Worm (Caenorhabditis elegans) whole organism, mixed stage, embryonic: Measurements from ENCODE around the gene ZC239.21.

ENCODE experiments used
- M03D4.4 ChIP-seq: sonication (generic microtip); optimal IDR thresholded peaks from 2 replicates; lab custom pipeline; 2017; ENCODE audit warnings: mild to moderate bottlenecking, missing genetic modification characterization, missing compliant biosample characterization
- bed-3 ChIP-seq: fragments of 200-800 bp; sonication (Bioruptor generic); optimal IDR thresholded peaks from 3 replicates; lab custom pipeline; 2018; ENCODE audit warnings: mild to moderate bottlenecking, missing genetic modification characterization, moderate library complexity, missing compliant biosample characterization
- blmp-1 ChIP-seq: fragments of 150-350 bp; optimal IDR thresholded peaks from 2 replicates; lab custom pipeline; 2014; ENCODE audit warnings: missing biosample characterization, missing genetic modification characterization
- ceh-39 ChIP-seq: fragments of 150-350 bp; optimal IDR thresholded peaks from 2 replicates; lab custom pipeline; 2014; ENCODE audit warnings: missing biosample characterization, missing genetic modification characterization
- ceh-43 ChIP-seq: fragments of 200-800 bp; sonication (Bioruptor generic); optimal IDR thresholded peaks from 2 replicates; lab custom pipeline; 2018; ENCODE audit warnings: mild to moderate bottlenecking, missing genetic modification characterization, moderate library complexity, missing compliant biosample characterization
- ceh-83 ChIP-seq: fragments of 200-800 bp; sonication (Bioruptor generic); optimal IDR thresholded peaks from 2 replicates; lab custom pipeline; 2018; ENCODE audit warnings: mild to moderate bottlenecking, missing genetic modification characterization, missing compliant biosample characterization
- ces-1 ChIP-seq: fragments of 150-350 bp; optimal IDR thresholded peaks from 2 replicates; lab custom pipeline; 2014; ENCODE audit warnings: missing biosample characterization, missing genetic modification reagents, missing genetic modification characterization
- cnd-1 ChIP-seq: fragments of 200-800 bp; sonication (Bioruptor generic); optimal IDR thresholded peaks from 2 replicates; lab custom pipeline; 2018; ENCODE audit warnings: mild to moderate bottlenecking, missing genetic modification characterization, missing compliant biosample characterization
- drap-1 ChIP-seq: fragments of 200-800 bp; sonication (Bioruptor generic); optimal IDR thresholded peaks from 3 replicates; lab custom pipeline; 2018; ENCODE audit warnings: mild to moderate bottlenecking, missing genetic modification characterization, missing compliant biosample characterization
- elt-1 ChIP-seq: sonication (generic microtip); optimal IDR thresholded peaks from 2 replicates; lab custom pipeline; 2017; ENCODE audit warnings: missing genetic modification characterization, mild to moderate bottlenecking, missing compliant biosample characterization, antibody characterized with exemption, moderate library complexity, borderline replicate concordance; ENCODE audit not compliant: insufficient read depth
- elt-3 ChIP-seq: fragments of 150-350 bp; optimal IDR thresholded peaks from 2 replicates; lab custom pipeline; 2014; ENCODE audit warnings: missing biosample characterization, missing genetic modification characterization
- flh-1 ChIP-seq: fragments of 200-800 bp; sonication (Bioruptor generic); optimal IDR thresholded peaks from 2 replicates; lab custom pipeline; 2018; ENCODE audit warnings: mild to moderate bottlenecking, missing genetic modification characterization, moderate library complexity, missing compliant biosample characterization
- ham-2 ChIP-seq: fragments of 200-800 bp; sonication (Bioruptor generic); optimal IDR thresholded peaks from 2 replicates; lab custom pipeline; 2018; ENCODE audit warnings: mild to moderate bottlenecking, missing genetic modification characterization, missing compliant biosample characterization
- hlh-1 ChIP-seq: fragments of 150-350 bp; optimal IDR thresholded peaks from 2 replicates; lab custom pipeline; 2014; ENCODE audit warnings: missing biosample characterization, missing genetic modification reagents, missing genetic modification characterization
- lin-13 ChIP-seq: fragments of 150-350 bp; optimal IDR thresholded peaks from 2 replicates; lab custom pipeline; 2014; ENCODE audit warnings: missing biosample characterization, missing genetic modification characterization
- lin-32 ChIP-seq: fragments of 200-800 bp; sonication (Bioruptor generic); optimal IDR thresholded peaks from 2 replicates; lab custom pipeline; 2018; ENCODE audit warnings: mild to moderate bottlenecking, missing genetic modification characterization, missing compliant biosample characterization
- lsy-2 ChIP-seq: fragments of 150-350 bp; optimal IDR thresholded peaks from 2 replicates; lab custom pipeline; 2014; ENCODE audit warnings: missing biosample characterization, missing genetic modification characterization
- mab-5 ChIP-seq: fragments of 150-350 bp; optimal IDR thresholded peaks from 2 replicates; lab custom pipeline; 2014; ENCODE audit warnings: missing biosample characterization, missing genetic modification characterization
- mep-1 ChIP-seq: fragments of 150-350 bp; optimal IDR thresholded peaks from 2 replicates; lab custom pipeline; 2017; ENCODE audit warnings: missing biosample characterization, missing genetic modification reagents, missing genetic modification characterization, inconsistent platforms
- mls-2 ChIP-seq: sonication (generic microtip); optimal IDR thresholded peaks from 2 replicates; lab custom pipeline; 2016; ENCODE audit warnings: mild to moderate bottlenecking, missing genetic modification characterization, moderate library complexity, missing compliant biosample characterization
- nhr-12 ChIP-seq: fragments of 150-350 bp; optimal IDR thresholded peaks from 2 replicates; lab custom pipeline; 2014; ENCODE audit warnings: missing biosample characterization, missing genetic modification characterization
- nhr-2 ChIP-seq: fragments of 150-350 bp; optimal IDR thresholded peaks from 2 replicates; lab custom pipeline; 2014; ENCODE audit warnings: missing biosample characterization, missing genetic modification characterization
- nhr-237 ChIP-seq: fragments of 150-350 bp; optimal IDR thresholded peaks from 2 replicates; lab custom pipeline; 2014; ENCODE audit warnings: missing biosample characterization, missing genetic modification characterization
- nhr-28 ChIP-seq: fragments of 150-350 bp; optimal IDR thresholded peaks from 2 replicates; lab custom pipeline; 2014; ENCODE audit warnings: missing biosample characterization, missing genetic modification characterization
- nhr-76 ChIP-seq: sonication (generic microtip); optimal IDR thresholded peaks from 2 replicates; lab custom pipeline; 2017; ENCODE audit warnings: missing biosample characterization, missing genetic modification characterization
- pha-4 ChIP-seq: fragments of 150-350 bp; optimal IDR thresholded peaks from 2 replicates; lab custom pipeline; 2018; ENCODE audit warnings: missing biosample characterization, missing genetic modification reagents, missing genetic modification characterization
- sem-2 ChIP-seq: fragments of 200-800 bp; sonication (Bioruptor generic); optimal IDR thresholded peaks from 2 replicates; lab custom pipeline; 2018; ENCODE audit warnings: mild to moderate bottlenecking, missing genetic modification characterization, missing compliant biosample characterization
- snpc-4 ChIP-seq: fragments of 150-350 bp; optimal IDR thresholded peaks from 2 replicates; lab custom pipeline; 2014; ENCODE audit warnings: missing biosample characterization, missing genetic modification characterization
- sptf-1 ChIP-seq: sonication (generic microtip); optimal IDR thresholded peaks from 2 replicates; lab custom pipeline; 2017; ENCODE audit warnings: mild to moderate bottlenecking, missing genetic modification characterization, moderate library complexity, missing compliant biosample characterization
- tbx-8 ChIP-seq: fragments of 200-800 bp; sonication (Bioruptor generic); optimal IDR thresholded peaks from 2 replicates; lab custom pipeline; 2018; ENCODE audit warnings: mild to moderate bottlenecking, missing genetic modification characterization, moderate library complexity, missing compliant biosample characterization
- unc-39 ChIP-seq: fragments of 150-350 bp; optimal IDR thresholded peaks from 2 replicates; lab custom pipeline; 2014; ENCODE audit warnings: missing biosample characterization, missing genetic modification characterization
- unc-62 ChIP-seq: fragments of 150-350 bp; optimal IDR thresholded peaks from 2 replicates; lab custom pipeline; 2014; ENCODE audit warnings: missing biosample characterization, missing genetic modification reagents, missing genetic modification characterization
- zip-8 ChIP-seq: fragments of 150-350 bp; optimal IDR thresholded peaks from 2 replicates; lab custom pipeline; 2014; ENCODE audit warnings: missing biosample characterization, missing genetic modification characterization
- ztf-11 ChIP-seq: fragments of 150-350 bp; optimal IDR thresholded peaks from 2 replicates; lab custom pipeline; 2014; ENCODE audit warnings: missing biosample characterization, missing genetic modification characterization

Gene ZC239.21

ce11 chrII:3206423-3206989, at the start of gene ZC239.21, which contains the start of gene ZC239.20:
Gene ZC239.21 (plus strand): TSS chrII:3206939.
Gene ZC239.20 (minus strand): TSS chrII:3206523.
- TF ChIP-seq zip-8 (tag; lab: Kevin White, UChicago) = no peak
- TF ChIP-seq ceh-43 (GFP tag; lab: Kevin White, UChicago) = no peak
- TF ChIP-seq nhr-28 (tag; lab: Kevin White, UChicago) = no peak
- no peak for TF ChIP-seq blmp-1 (tag; lab: Kevin White, UChicago)
- no peak for TF ChIP-seq cnd-1 (tag; lab: Kevin White, UChicago)
- TF ChIP-seq unc-62 (GFP tag; lab: Kevin White, UChicago) = no peak
- TF ChIP-seq mab-5 = no peak
- TF ChIP-seq ham-2 (GFP tag; lab: Kevin White, UChicago) = no peak
- TF ChIP-seq elt-1 (tag; lab: Kevin White, UChicago) = no peak
- TF ChIP-seq flh-1 = no peak
- no peak for TF ChIP-seq M03D4.4 (tag; lab: Kevin White, UChicago)
- TF ChIP-seq elt-3 = no peak
- no peak for TF ChIP-seq sem-2
- no peak for TF ChIP-seq hlh-1 (tag; lab: Kevin White, UChicago)
- no peak for TF ChIP-seq snpc-4 (tag; lab: Kevin White, UChicago)
- TF ChIP-seq nhr-12 = no peak
- TF ChIP-seq unc-39 (tag; lab: Kevin White, UChicago) = no peak
- TF ChIP-seq lin-13 (tag; lab: Kevin White, UChicago) = no peak
- TF ChIP-seq ceh-83 = no peak
- TF ChIP-seq mep-1 (tag; lab: Kevin White, UChicago) = no peak

DNA sequence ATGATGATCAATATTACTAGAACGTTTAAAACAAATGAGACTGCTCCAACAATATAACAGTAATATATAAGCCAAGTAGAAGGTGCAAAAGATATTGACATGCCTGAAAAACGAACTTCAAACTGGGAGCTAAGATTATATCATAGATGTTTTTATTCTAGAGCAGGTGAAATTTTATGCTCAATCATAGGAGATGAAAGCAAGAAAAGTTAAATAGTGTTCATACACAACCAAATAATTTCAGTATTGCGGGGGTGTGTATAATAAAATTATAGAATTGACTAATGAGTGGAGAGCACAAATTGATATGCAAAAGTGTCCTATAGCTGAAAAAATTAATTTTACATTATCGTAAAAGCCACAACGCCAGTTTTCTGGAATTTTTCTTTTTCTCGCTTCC, 47.8 kb upstream of the ZC239.21 start, which contains the start of gene sri-34:
Gene sri-34, minus strand, starts transcription at position 101 of the 400 bp plus-strand sequence.
- TF ChIP-seq sptf-1 (tag; lab: Kevin White, UChicago) (no peak), lin-32 (no peak), ces-1 (GFP tag; lab: Kevin White, UChicago) (no peak), tbx-8 (GFP tag; lab: Kevin White, UChicago) (no peak), nhr-28 (tag; lab: Kevin White, UChicago) (no peak), elt-3 (no peak), mls-2 (tag; lab: Kevin White, UChicago) (no peak)

- TF ChIP-seq zip-8 (tag; lab: Kevin White, UChicago) (no peak), nhr-237 (tag; lab: Kevin White, UChicago) (no peak), elt-3 (no peak), nhr-76 (no peak), pha-4 (tag; lab: Kevin White, UChicago) (no peak), ham-2 (GFP tag; lab: Kevin White, UChicago) (no peak), tbx-8 (GFP tag; lab: Kevin White, UChicago) (no peak), ztf-11 (tag; lab: Kevin White, UChicago) (no peak), drap-1 (GFP tag; lab: Kevin White, UChicago) (no peak), elt-1 (tag; lab: Kevin White, UChicago) (no peak), nhr-28 (tag; lab: Kevin White, UChicago) (no peak), lsy-2 (no peak), ceh-39 (tag; lab: Kevin White, UChicago) (no peak), blmp-1 (tag; lab: Kevin White, UChicago) (no peak), bed-3 (no peak), M03D4.4 (tag; lab: Kevin White, UChicago) (no peak), lin-13 (tag; lab: Kevin White, UChicago) (no peak), nhr-2 (no peak), ceh-83 (no peak)
Observed at ce11 chrII:3170089-3170488, 36.6 kb upstream of the ZC239.21 start, which contains the start of gene fbxc-55. Gene fbxc-55 (minus strand): TSS chrII:3170189.

- TF ChIP-seq ceh-43 (GFP tag; lab: Kevin White, UChicago) (no peak), nhr-2 (no peak), elt-1 (tag; lab: Kevin White, UChicago) (no peak), cnd-1 (tag; lab: Kevin White, UChicago) (no peak), ceh-39 (tag; lab: Kevin White, UChicago) (no peak), nhr-237 (tag; lab: Kevin White, UChicago) (no peak), sem-2 (no peak), ztf-11 (tag; lab: Kevin White, UChicago) (no peak)
Observed at ce11 chrII:3172176-3172575, 34.6 kb upstream of the ZC239.21 start, which contains the start of gene Y27F2A.10. Gene Y27F2A.10 (minus strand): TSS chrII:3172276.
